Worm (Caenorhabditis elegans): ENCODE results near the gene nhr-273.

ce11 chrII:4444811-4445210, 9.7 kb downstream of the nhr-273 start:
- no peak for TF ChIP-seq elt-2 (tag; optimal IDR thresholded peaks at IDR 0.05)
- TF ChIP-seq nhr-76 (tag; optimal IDR thresholded peaks at IDR 0.05): no peak
- TF ChIP-seq R02D3.7 (tag; optimal IDR thresholded peaks at IDR 0.05): no peak
- no peak for TF ChIP-seq nhr-11 (tag; optimal IDR thresholded peaks at IDR 0.05)
- TF ChIP-seq nhr-12 (tag; optimal IDR thresholded peaks at IDR 0.05): no peak
- no peak for TF ChIP-seq lin-39 (tag; optimal IDR thresholded peaks at IDR 0.05)
- no peak for TF ChIP-seq aly-2 (tag; optimal IDR thresholded peaks at IDR 0.05)
- TF ChIP-seq nhr-77 (tag; optimal IDR thresholded peaks at IDR 0.05): no peak
- TF ChIP-seq nhr-237 (tag; optimal IDR thresholded peaks at IDR 0.05): no peak
- no peak for TF ChIP-seq snpc-4 (tag; optimal IDR thresholded peaks at IDR 0.05)
- no peak for TF ChIP-seq unc-62 (GFP tag; optimal IDR thresholded peaks at IDR 0.05)
- TF ChIP-seq daf-12 (tag; optimal IDR thresholded peaks at IDR 0.05): no peak

All from whole organism, L3 larva.